Worm (Caenorhabditis elegans): Measurements from ENCODE around the gene grd-6.

DNA sequence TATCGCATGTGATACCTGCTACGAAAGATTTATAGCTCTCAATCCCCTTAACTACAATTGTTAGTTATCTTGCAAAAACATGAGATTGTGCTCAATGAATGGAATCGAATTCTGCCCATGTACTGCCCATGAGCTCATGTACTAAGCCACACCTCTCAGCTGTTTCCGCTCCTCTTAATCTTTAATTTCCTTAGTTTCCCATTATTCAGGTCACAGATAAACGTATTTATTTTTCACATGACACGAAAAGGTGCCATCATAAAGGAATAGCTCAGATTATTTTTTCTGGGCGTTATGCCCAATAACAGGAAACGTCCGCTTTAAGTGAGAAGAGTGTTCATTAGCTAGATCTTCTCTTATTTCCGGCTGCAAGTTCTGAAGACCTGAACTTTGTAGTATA lies 35.6 kb upstream of the grd-6 start:
- TF ChIP-seq pha-4 (tag; optimal IDR thresholded peaks at IDR 0.05) (no peak), sptf-1 (tag; optimal IDR thresholded peaks at IDR 0.05) (no peak), nhr-28 (tag; optimal IDR thresholded peaks at IDR 0.05) (no peak), unc-62 (GFP tag; optimal IDR thresholded peaks at IDR 0.05) (no peak), nhr-12 (tag; optimal IDR thresholded peaks at IDR 0.05) (no peak), mep-1 (tag; optimal IDR thresholded peaks at IDR 0.05) (no peak), elt-3 (tag; optimal IDR thresholded peaks at IDR 0.05) (no peak), lsy-2 (tag; optimal IDR thresholded peaks at IDR 0.05) (no peak), nhr-237 (tag; optimal IDR thresholded peaks at IDR 0.05) (no peak), ztf-11 (tag; optimal IDR thresholded peaks at IDR 0.05) (no peak)

Measured in whole organism, mixed stage, embryonic.